Worm (Caenorhabditis elegans) whole organism, L3 larva: Measurements from ENCODE around the gene piki-1.

Experiments used
- aly-2 ChIP-seq: fragments of 150-350 bp; optimal IDR thresholded peaks from 2 replicates; lab custom pipeline; 2014; ENCODE audit warnings: missing biosample characterization, missing genetic modification characterization
- ama-1 ChIP-seq: fragments of 150-350 bp; optimal IDR thresholded peaks from 2 replicates; lab custom pipeline; 2018
- ceh-16 ChIP-seq: sonication (generic microtip); optimal IDR thresholded peaks from 2 replicates; lab custom pipeline; 2017; ENCODE audit warnings: missing biosample characterization, missing genetic modification characterization
- ceh-28 ChIP-seq: fragments of 150-350 bp; optimal IDR thresholded peaks from 2 replicates; lab custom pipeline; 2014; ENCODE audit warnings: missing biosample characterization, missing genetic modification reagents, missing genetic modification characterization
- ceh-82 ChIP-seq: fragments of 150-350 bp; optimal IDR thresholded peaks from 2 replicates; lab custom pipeline; 2014; ENCODE audit warnings: missing biosample characterization, missing genetic modification characterization
- daf-12 ChIP-seq: fragments of 150-350 bp; optimal IDR thresholded peaks from 2 replicates; lab custom pipeline; 2014; ENCODE audit warnings: missing biosample characterization, missing genetic modification reagents, missing genetic modification characterization
- elt-1 ChIP-seq: fragments of 150-350 bp; optimal IDR thresholded peaks from 2 replicates; lab custom pipeline; 2014; ENCODE audit warnings: missing biosample characterization, missing genetic modification characterization
- elt-2 ChIP-seq: sonication (generic microtip); optimal IDR thresholded peaks from 2 replicates; lab custom pipeline; 2016; ENCODE audit warnings: missing genetic modification reagents, mild to moderate bottlenecking, missing genetic modification characterization, missing compliant biosample characterization
- fkh-10 ChIP-seq: sonication (generic microtip); optimal IDR thresholded peaks from 2 replicates; lab custom pipeline; 2017; ENCODE audit warnings: missing biosample characterization, missing genetic modification reagents, missing genetic modification characterization
- fkh-2 ChIP-seq: fragments of 150-350 bp; optimal IDR thresholded peaks from 2 replicates; lab custom pipeline; 2014; ENCODE audit warnings: missing biosample characterization, missing genetic modification reagents, missing genetic modification characterization
- hmg-11 ChIP-seq: sonication (generic microtip); optimal IDR thresholded peaks from 2 replicates; lab custom pipeline; 2016; ENCODE audit warnings: missing genetic modification characterization, missing compliant biosample characterization
- lin-39 ChIP-seq: fragments of 150-350 bp; optimal IDR thresholded peaks from 2 replicates; lab custom pipeline; 2018; ENCODE audit warnings: missing biosample characterization, missing genetic modification reagents, missing genetic modification characterization
- lsy-12 ChIP-seq: sonication (generic microtip); optimal IDR thresholded peaks from 2 replicates; lab custom pipeline; 2016; ENCODE audit warnings: mild to moderate bottlenecking, missing genetic modification characterization, missing compliant biosample characterization
- nfya-1 ChIP-seq: sonication (generic microtip); optimal IDR thresholded peaks from 2 replicates; lab custom pipeline; 2017; ENCODE audit warnings: missing genetic modification characterization, mild to moderate bottlenecking, missing compliant biosample characterization, antibody characterized with exemption, moderate library complexity; ENCODE audit not compliant: insufficient read depth
- nhr-11 ChIP-seq: fragments of 150-350 bp; optimal IDR thresholded peaks from 2 replicates; lab custom pipeline; 2014; ENCODE audit warnings: missing biosample characterization, missing genetic modification characterization
- nhr-23 ChIP-seq: fragments of 150-350 bp; optimal IDR thresholded peaks from 2 replicates; lab custom pipeline; 2014; ENCODE audit warnings: missing biosample characterization, missing genetic modification reagents, missing genetic modification characterization
- nhr-237 ChIP-seq: fragments of 150-350 bp; optimal IDR thresholded peaks from 2 replicates; lab custom pipeline; 2014; ENCODE audit warnings: missing biosample characterization, missing genetic modification characterization
- nhr-28 ChIP-seq: fragments of 150-350 bp; optimal IDR thresholded peaks from 2 replicates; lab custom pipeline; 2014; ENCODE audit warnings: missing biosample characterization, missing genetic modification characterization
- nhr-43 ChIP-seq: sonication (generic microtip); optimal IDR thresholded peaks from 2 replicates; lab custom pipeline; 2016; ENCODE audit warnings: mild to moderate bottlenecking, missing genetic modification characterization, missing compliant biosample characterization; ENCODE audit not compliant: poor library complexity, severe bottlenecking
- nhr-67 ChIP-seq: fragments of 150-350 bp; optimal IDR thresholded peaks from 2 replicates; lab custom pipeline; 2014; ENCODE audit warnings: missing biosample characterization, missing genetic modification characterization
- nhr-77 ChIP-seq: fragments of 150-350 bp; optimal IDR thresholded peaks from 2 replicates; lab custom pipeline; 2014; ENCODE audit warnings: missing biosample characterization, missing genetic modification characterization
- pha-4 ChIP-seq: fragments of 150-350 bp; optimal IDR thresholded peaks from 2 replicates; lab custom pipeline; 2014; ENCODE audit warnings: missing biosample characterization, missing genetic modification reagents, missing genetic modification characterization
- pqm-1 ChIP-seq: fragments of 150-350 bp; optimal IDR thresholded peaks from 2 replicates; lab custom pipeline; 2017; ENCODE audit warnings: missing biosample characterization, missing genetic modification characterization, inconsistent platforms
- sea-2 ChIP-seq: fragments of 150-350 bp; sonication (generic microtip); optimal IDR thresholded peaks from 4 replicates; lab custom pipeline; 2014; ENCODE audit warnings: missing biosample characterization, missing genetic modification reagents, missing genetic modification characterization
- skn-1 ChIP-seq: fragments of 150-350 bp; optimal IDR thresholded peaks from 2 replicates; lab custom pipeline; 2014; ENCODE audit warnings: missing biosample characterization, missing genetic modification characterization
- snpc-4 ChIP-seq: fragments of 150-350 bp; optimal IDR thresholded peaks from 2 replicates; lab custom pipeline; 2014; ENCODE audit warnings: missing biosample characterization, missing genetic modification characterization
- tbx-2 ChIP-seq: sonication (generic microtip); optimal IDR thresholded peaks from 2 replicates; lab custom pipeline; 2016; ENCODE audit warnings: mild to moderate bottlenecking, missing genetic modification characterization, missing compliant biosample characterization
- unc-39 ChIP-seq: sonication (generic microtip); optimal IDR thresholded peaks from 4 replicates; lab custom pipeline; 2017; ENCODE audit warnings: missing biosample characterization, missing genetic modification characterization
- unc-62 ChIP-seq: fragments of 150-350 bp; sonication (generic microtip); optimal IDR thresholded peaks from 4 replicates; lab custom pipeline; 2014; ENCODE audit warnings: missing biosample characterization, missing genetic modification reagents, missing genetic modification characterization
- zag-1 ChIP-seq: fragments of 150-350 bp; optimal IDR thresholded peaks from 2 replicates; lab custom pipeline; 2014; ENCODE audit warnings: missing biosample characterization, missing genetic modification characterization

Gene piki-1

ce11 chrX:15200720-15201119 lies 45.5 kb downstream of the piki-1 start (continued):
- TF ChIP-seq nhr-67: no peak
- no peak for TF ChIP-seq ceh-16
- TF ChIP-seq hmg-11 (tag; lab: Kevin White, UChicago): peak; percentile 59
- TF ChIP-seq nhr-28 (tag; lab: Kevin White, UChicago): peak; percentile 13
- TF ChIP-seq nhr-11 (tag; lab: Kevin White, UChicago): no peak
- peak; percentile 63 for TF ChIP-seq lsy-12
- TF ChIP-seq lin-39 (tag; lab: Kevin White, UChicago): peak; percentile 47
- TF ChIP-seq pqm-1 (tag; lab: Kevin White, UChicago): peak; percentile 73
- peak; percentile 82 for TF ChIP-seq nhr-43 (tag; lab: Kevin White, UChicago)
- TF ChIP-seq zag-1 (tag; lab: Kevin White, UChicago): no peak
- peak; percentile 32 for TF ChIP-seq unc-62
- TF ChIP-seq, all 47 proteins: peak for 21

ce11 chrX:15200146-15200545 lies 46.1 kb downstream of the piki-1 start:
- TF ChIP-seq nfya-1 (tag; lab: Kevin White, UChicago) (no peak), fkh-10 (GFP tag; lab: Kevin White, UChicago) (peak; percentile 31)

ce11 chrX:15199052-15199451 lies 47.1 kb downstream of the piki-1 start, which contains the start of gene snt-7:
Gene snt-7, minus strand, starts transcription at chrX:15199152.
- TF ChIP-seq sea-2 (GFP tag; lab: Kevin White, UChicago): no peak
- no peak for TF ChIP-seq elt-2 (tag; lab: Kevin White, UChicago)
- no peak for TF ChIP-seq pqm-1 (tag; lab: Kevin White, UChicago)
- no peak for TF ChIP-seq fkh-2 (tag; lab: Kevin White, UChicago)
- no peak for TF ChIP-seq lsy-12
- TF ChIP-seq ceh-82: no peak
- TF ChIP-seq nhr-237 (tag; lab: Kevin White, UChicago): no peak
- no peak for TF ChIP-seq nhr-28 (tag; lab: Kevin White, UChicago)
- no peak for TF ChIP-seq unc-62
- no peak for TF ChIP-seq pha-4
- TF ChIP-seq elt-1 (tag; lab: Kevin White, UChicago): no peak
- no peak for TF ChIP-seq tbx-2 (tag; lab: Kevin White, UChicago)
- no peak for TF ChIP-seq hmg-11 (tag; lab: Kevin White, UChicago)
- TF ChIP-seq daf-12 (tag; lab: Kevin White, UChicago): no peak
- no peak for TF ChIP-seq aly-2 (tag; lab: Kevin White, UChicago)

- TF ChIP-seq nhr-67: no peak
- TF ChIP-seq nhr-43 (tag; lab: Kevin White, UChicago): no peak
- TF ChIP-seq aly-2 (tag; lab: Kevin White, UChicago): no peak
- TF ChIP-seq zag-1 (tag; lab: Kevin White, UChicago): no peak
- no peak for TF ChIP-seq skn-1 (tag; lab: Kevin White, UChicago)
- TF ChIP-seq nhr-23 (tag; lab: Kevin White, UChicago): no peak
- TF ChIP-seq ceh-28 (tag; lab: Kevin White, UChicago): no peak
- TF ChIP-seq ama-1 (lab: Kevin White, UChicago): no peak
- TF ChIP-seq nhr-237 (tag; lab: Kevin White, UChicago): no peak
- TF ChIP-seq, all 47 proteins: peak for 0
Observed at ce11 chrX:15194283-15194682, 51.9 kb downstream of the piki-1 start, which contains the start of gene phat-6. Gene phat-6, minus strand, starts transcription at chrX:15194383.

ce11 chrX:15191370-15191769 lies 54.8 kb downstream of the piki-1 start:
- TF ChIP-seq pha-4: peak; percentile 16
- no peak for TF ChIP-seq elt-1 (tag; lab: Kevin White, UChicago)
- no peak for TF ChIP-seq daf-12 (tag; lab: Kevin White, UChicago)
- TF ChIP-seq snpc-4: no peak
- TF ChIP-seq lin-39 (tag; lab: Kevin White, UChicago): peak; percentile 50
- no peak for TF ChIP-seq unc-62
- TF ChIP-seq nhr-77 (tag; lab: Kevin White, UChicago): no peak
- TF ChIP-seq, all 47 proteins: peak for 2

ce11 chrX:15189823-15190222 lies 56.4 kb downstream of the piki-1 start, which contains the start of gene T10B10.4:
Gene T10B10.4, plus strand, starts transcription at chrX:15190123.
- no peak for TF ChIP-seq unc-39 (tag; lab: Kevin White, UChicago)
- TF ChIP-seq lin-39 (tag; lab: Kevin White, UChicago): peak; percentile 32
- TF ChIP-seq nhr-28 (tag; lab: Kevin White, UChicago): no peak
